Fruit fly (Drosophila melanogaster) whole organism: ENCODE data around the gene Orc5.

Source experiments
- CG8478 ChIP-seq: fragments of >200 bp; optimal IDR thresholded peaks from 2 replicates; lab custom pipeline; 2018; ENCODE audit warnings: inconsistent platforms
- Dll ChIP-seq: fragments of >200 bp; optimal IDR thresholded peaks from 2 replicates; lab custom pipeline; 2017
- EcR ChIP-seq, 2 experiments: fragments of >200 bp; optimal IDR thresholded peaks; 2 replicates each; lab custom pipeline; 2017; ENCODE audit warnings: missing biosample characterization in 2 of 2, missing genetic modification characterization in 2 of 2, missing genetic modification reagents in 2 of 2
- psq ChIP-seq: fragments of >200 bp; optimal IDR thresholded peaks from 2 replicates; lab custom pipeline; 2017
- usp ChIP-seq: fragments of >200 bp; optimal IDR thresholded peaks from 2 replicates; lab custom pipeline; 2017; ENCODE audit warnings: missing biosample characterization, missing genetic modification characterization, mixed read lengths

DNA sequence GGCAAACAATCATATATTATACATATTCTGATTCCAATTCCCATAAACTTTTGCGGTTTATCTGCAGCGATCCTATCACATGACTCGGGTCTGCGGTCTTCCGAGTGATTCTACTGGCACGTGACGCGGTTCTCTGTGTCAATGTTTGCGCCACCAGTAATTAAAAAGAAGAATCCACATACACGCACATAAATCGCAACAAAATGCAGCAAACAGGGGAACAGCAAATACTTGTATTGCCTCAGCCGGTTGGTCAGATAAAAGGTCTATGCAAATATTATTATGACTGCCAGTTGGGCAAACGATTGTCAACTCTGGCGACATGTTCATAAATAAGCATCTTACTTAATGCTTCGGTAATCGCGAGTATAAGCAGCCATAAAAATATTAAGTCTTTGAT lies 21.7 kb upstream of the Orc5 start:
- TF ChIP-seq usp (GFP tag; lab: Kevin White, UChicago) (no peak), psq (no peak), Dll (lab: Kevin White, UChicago) (no peak), CG8478 (lab: Kevin White, UChicago) (no peak), EcR (GFP tag; optimal IDR thresholded peaks at IDR 0.05; lab: Kevin White, UChicago) (no peak)
